Fruit fly (Drosophila melanogaster) whole organism, embryonic: Measurements from ENCODE around the gene CG6432.

Source experiments
- BEAF-32 ChIP-seq: fragments of 200-800 bp; sonication (Bioruptor generic); optimal IDR thresholded peaks from 3 replicates; lab custom pipeline; 2017; ENCODE audit warnings: missing biosample characterization, missing genetic modification characterization, mild to moderate bottlenecking, moderate library complexity, missing genetic modification reagents
- CG10543 ChIP-seq: fragments of 200-800 bp; sonication (Bioruptor generic); optimal IDR thresholded peaks from 3 replicates; lab custom pipeline; 2017; ENCODE audit warnings: missing biosample characterization, mild to moderate bottlenecking, missing genetic modification characterization, moderate library complexity
- CG10979 ChIP-seq: fragments of 200-800 bp; sonication (Bioruptor generic); optimal IDR thresholded peaks from 2 replicates; lab custom pipeline; 2018; ENCODE audit warnings: missing biosample characterization, mild to moderate bottlenecking, missing genetic modification characterization, moderate library complexity
- CG13424 ChIP-seq: fragments of 200-800 bp; sonication (Bioruptor generic); optimal IDR thresholded peaks from 2 replicates; lab custom pipeline; 2019; ENCODE audit warnings: missing biosample characterization, mild to moderate bottlenecking, missing genetic modification characterization, moderate library complexity
- CG13894 ChIP-seq: fragments of 200-800 bp; sonication (Bioruptor generic); optimal IDR thresholded peaks from 3 replicates; lab custom pipeline; 2018; ENCODE audit warnings: missing biosample characterization, mild to moderate bottlenecking, missing genetic modification characterization, moderate library complexity
- CG14441 ChIP-seq: fragments of 200-800 bp; sonication (Bioruptor generic); IDR thresholded peaks from 2 replicates; pipeline ENCODE4 v1.3.6; 2022; ENCODE audit warnings: missing biosample characterization, missing genetic modification characterization
- CG1792 ChIP-seq: fragments of 200-800 bp; sonication (Bioruptor generic); optimal IDR thresholded peaks from 2 replicates; lab custom pipeline; 2016; ENCODE audit warnings: missing biosample characterization, missing genetic modification characterization
- CG2875 ChIP-seq: fragments of 200-800 bp; sonication (Bioruptor generic); optimal IDR thresholded peaks from 2 replicates; lab custom pipeline; 2017; ENCODE audit warnings: missing biosample characterization, mild to moderate bottlenecking, missing genetic modification characterization, missing genetic modification reagents
- CG32772 ChIP-seq: fragments of 200-800 bp; sonication (Bioruptor generic); IDR thresholded peaks from 2 replicates; pipeline ENCODE4 v1.3.6; 2022; ENCODE audit warnings: missing biosample characterization, missing genetic modification characterization
- CG34422 ChIP-seq: fragments of 200-800 bp; sonication (Bioruptor generic); IDR thresholded peaks from 3 replicates; pipeline ENCODE4 v1.3.6; 2022; ENCODE audit warnings: missing biosample characterization, missing genetic modification characterization
- CG3726 ChIP-seq: fragments of 200-800 bp; sonication (Bioruptor generic); IDR thresholded peaks from 3 replicates; pipeline ENCODE4, ENCODE4 v1.3.6; 2022; ENCODE audit warnings: missing biosample characterization, missing genetic modification characterization
- CG4328 ChIP-seq: fragments of 200-800 bp; sonication (Bioruptor generic); optimal IDR thresholded peaks from 3 replicates; lab custom pipeline; 2017; ENCODE audit warnings: missing biosample characterization, missing genetic modification reagents, missing genetic modification characterization
- CG7357 ChIP-seq: fragments of 200-800 bp; sonication (Bioruptor generic); IDR thresholded peaks from 3 replicates; pipeline ENCODE4 v1.3.6; 2022; ENCODE audit warnings: missing biosample characterization, missing genetic modification characterization
- CG8281 ChIP-seq: fragments of 200-800 bp; sonication (Bioruptor generic); optimal IDR thresholded peaks from 2 replicates; lab custom pipeline; 2018; ENCODE audit warnings: missing biosample characterization, mild to moderate bottlenecking, missing genetic modification characterization, moderate library complexity
- CG8944 ChIP-seq: fragments of 200-800 bp; sonication (Bioruptor generic); optimal IDR thresholded peaks from 3 replicates; lab custom pipeline; 2016; ENCODE audit warnings: missing biosample characterization, missing genetic modification characterization
- CG9215 ChIP-seq: fragments of 200-800 bp; sonication (Bioruptor generic); IDR thresholded peaks from 2 replicates; pipeline ENCODE4 v1.3.6; 2022; ENCODE audit warnings: missing biosample characterization, missing genetic modification characterization
- CG9817 ChIP-seq: fragments of 200-800 bp; sonication (Bioruptor generic); optimal IDR thresholded peaks from 2 replicates; lab custom pipeline; 2018; ENCODE audit warnings: missing biosample characterization, mild to moderate bottlenecking, missing genetic modification characterization, moderate library complexity
- E2f1 ChIP-seq: fragments of 200-800 bp; sonication (Bioruptor generic); IDR thresholded peaks from 2 replicates; pipeline ENCODE4 v1.3.6; 2022; ENCODE audit warnings: missing biosample characterization, missing genetic modification characterization
- Ets65A ChIP-seq: fragments of 200-800 bp; sonication (Bioruptor generic); peaks from one replicate; lab custom pipeline; 2016; ENCODE audit warnings: missing biosample characterization, missing genetic modification characterization
- Fer1 ChIP-seq: fragments of 200-800 bp; sonication (Bioruptor generic); optimal IDR thresholded peaks from 2 replicates; lab custom pipeline; 2017; ENCODE audit warnings: missing biosample characterization, mild to moderate bottlenecking, missing genetic modification characterization
- Gug ChIP-seq: fragments of 200-800 bp; sonication (Bioruptor generic); IDR thresholded peaks from 4 replicates; pipeline ENCODE4 v1.3.6; 2022; ENCODE audit warnings: missing biosample characterization, missing genetic modification characterization
- H2.0 ChIP-seq: fragments of 200-800 bp; sonication (Bioruptor generic); IDR thresholded peaks from 2 replicates; pipeline ENCODE4 v1.3.6; 2022; ENCODE audit warnings: missing biosample characterization, missing genetic modification characterization
- HLH3B ChIP-seq: fragments of 200-800 bp; sonication (Bioruptor generic); IDR thresholded peaks from 2 replicates; pipeline ENCODE4 v1.3.6; 2022; ENCODE audit warnings: missing biosample characterization, missing genetic modification characterization
- Med ChIP-seq: fragments of 200-800 bp; sonication (Bioruptor generic); peaks from one replicate; lab custom pipeline; 2016; ENCODE audit warnings: missing biosample characterization, missing genetic modification characterization, mild to moderate bottlenecking, inconsistent platforms, moderate library complexity
- Ravus ChIP-seq: fragments of 200-800 bp; sonication (Bioruptor generic); IDR thresholded peaks from 2 replicates; pipeline ENCODE4 v1.3.6; 2022; ENCODE audit warnings: missing biosample characterization, missing genetic modification characterization
- Spps ChIP-seq: fragments of 200-800 bp; sonication (Bioruptor generic); optimal IDR thresholded peaks from 2 replicates; lab custom pipeline; 2018; ENCODE audit warnings: missing biosample characterization, mild to moderate bottlenecking, missing genetic modification characterization
- Taf1 ChIP-seq: fragments of 200-800 bp; sonication (Bioruptor generic); IDR thresholded peaks from 2 replicates; pipeline ENCODE4 v1.3.6; 2022; ENCODE audit warnings: missing biosample characterization, missing genetic modification characterization
- Vsx1 ChIP-seq: fragments of 200-800 bp; sonication (Bioruptor generic); optimal IDR thresholded peaks from 2 replicates; lab custom pipeline; 2017; ENCODE audit warnings: missing biosample characterization, mild to moderate bottlenecking, missing genetic modification characterization, missing genetic modification reagents
- YL-1 ChIP-seq: fragments of 200-800 bp; sonication (Bioruptor generic); optimal IDR thresholded peaks from 3 replicates; lab custom pipeline; 2017; ENCODE audit warnings: missing biosample characterization, mild to moderate bottlenecking, missing genetic modification characterization
- br ChIP-seq: fragments of >200 bp; optimal IDR thresholded peaks from 2 replicates; lab custom pipeline; 2017
- fd64A ChIP-seq: fragments of 200-800 bp; sonication (Bioruptor generic); optimal IDR thresholded peaks from 3 replicates; lab custom pipeline; 2018; ENCODE audit warnings: missing biosample characterization, mild to moderate bottlenecking, missing genetic modification characterization
- fd96Cb ChIP-seq: fragments of 200-800 bp; sonication (Bioruptor generic); optimal IDR thresholded peaks from 2 replicates; lab custom pipeline; 2018; ENCODE audit warnings: missing biosample characterization, mild to moderate bottlenecking, missing genetic modification characterization, moderate library complexity
- grn ChIP-seq: fragments of 200-800 bp; sonication (Bioruptor generic); optimal IDR thresholded peaks from 3 replicates; lab custom pipeline; 2017; ENCODE audit warnings: missing biosample characterization, missing genetic modification characterization
- gro ChIP-seq: fragments of 200-800 bp; sonication (Bioruptor generic); optimal IDR thresholded peaks from 2 replicates; lab custom pipeline; 2016; ENCODE audit warnings: missing biosample characterization, missing genetic modification characterization
- hb ChIP-seq: fragments of 200-800 bp; sonication (Bioruptor generic); IDR thresholded peaks from 3 replicates; pipeline ENCODE4 v1.3.6; 2022; ENCODE audit warnings: missing biosample characterization, missing genetic modification characterization; ENCODE audit not compliant: partially characterized antibody
- hth ChIP-seq: fragments of >200 bp; optimal IDR thresholded peaks from 2 replicates; lab custom pipeline; 2017; ENCODE audit warnings: inconsistent platforms
- kah ChIP-seq: fragments of 200-800 bp; sonication (Bioruptor generic); optimal IDR thresholded peaks from 2 replicates; lab custom pipeline; 2018; ENCODE audit warnings: missing biosample characterization, mild to moderate bottlenecking, missing genetic modification characterization
- lilli ChIP-seq: fragments of 200-800 bp; sonication (Bioruptor generic); optimal IDR thresholded peaks from 3 replicates; lab custom pipeline; 2016; ENCODE audit warnings: missing biosample characterization, missing genetic modification characterization
- maf-S ChIP-seq: fragments of 200-800 bp; sonication (Bioruptor generic); optimal IDR thresholded peaks from 2 replicates; lab custom pipeline; 2016; ENCODE audit warnings: missing biosample characterization, missing genetic modification characterization
- nom ChIP-seq: fragments of 200-800 bp; sonication (Bioruptor generic); optimal IDR thresholded peaks from 2 replicates; lab custom pipeline; 2017; ENCODE audit warnings: missing biosample characterization, missing genetic modification characterization, mild to moderate bottlenecking, moderate library complexity, missing genetic modification reagents
- ranshi ChIP-seq: fragments of 200-800 bp; sonication (Bioruptor generic); IDR thresholded peaks from 2 replicates; pipeline ENCODE4 v1.3.6; 2022; ENCODE audit warnings: missing biosample characterization, missing genetic modification characterization
- row ChIP-seq: fragments of 200-800 bp; sonication (Bioruptor generic); IDR thresholded peaks from 3 replicates; pipeline ENCODE4 v1.3.6; 2022; ENCODE audit warnings: missing biosample characterization, missing genetic modification characterization
- sens ChIP-seq: fragments of 200-800 bp; sonication (Bioruptor generic); peaks from one replicate; lab custom pipeline; 2016; ENCODE audit warnings: missing biosample characterization, missing genetic modification characterization
- seq ChIP-seq: fragments of 200-800 bp; sonication (Bioruptor generic); IDR thresholded peaks from 2 replicates; pipeline ENCODE4 v1.3.6; 2022; ENCODE audit warnings: missing biosample characterization, missing genetic modification characterization
- shn ChIP-seq: fragments of 200-800 bp; sonication (Bioruptor generic); optimal IDR thresholded peaks from 3 replicates; lab custom pipeline; 2016; ENCODE audit warnings: missing biosample characterization, missing genetic modification characterization
- tin ChIP-seq: fragments of 200-800 bp; sonication (Bioruptor generic); optimal IDR thresholded peaks from 3 replicates; lab custom pipeline; 2016; ENCODE audit warnings: missing biosample characterization, missing genetic modification characterization
- tll ChIP-seq, 2 experiments: fragments of 200-800 bp in 1 of 2; fragments of >200 bp in 1 of 2; sonication (Bioruptor generic) in 1 of 2; optimal IDR thresholded peaks; 2 replicates each; lab custom pipeline; 2017 to 2019; ENCODE audit warnings: missing biosample characterization in 2 of 2, missing genetic modification characterization in 2 of 2, mild to moderate bottlenecking in 1 of 2, moderate library complexity in 1 of 2
- unc-4 ChIP-seq: fragments of 200-800 bp; sonication (Bioruptor generic); IDR thresholded peaks from 2 replicates; pipeline ENCODE4 v1.3.6; 2022; ENCODE audit warnings: missing biosample characterization, missing genetic modification characterization; ENCODE audit not compliant: partially characterized antibody
- vnd ChIP-seq: fragments of 200-800 bp; sonication (Bioruptor generic); IDR thresholded peaks from 3 replicates; pipeline ENCODE4 v1.3.6; 2022; ENCODE audit warnings: missing biosample characterization, missing genetic modification characterization; ENCODE audit not compliant: partially characterized antibody
- vvl ChIP-seq: fragments of 200-800 bp; sonication (Bioruptor generic); IDR thresholded peaks from 2 replicates; pipeline ENCODE4 v1.3.6; 2022; ENCODE audit warnings: missing biosample characterization, missing genetic modification characterization
- zf30C ChIP-seq: fragments of 200-800 bp; sonication (Bioruptor generic); optimal IDR thresholded peaks from 3 replicates; lab custom pipeline; 2018; ENCODE audit warnings: missing biosample characterization, mild to moderate bottlenecking, missing genetic modification characterization

The CG6432 gene

DNA sequence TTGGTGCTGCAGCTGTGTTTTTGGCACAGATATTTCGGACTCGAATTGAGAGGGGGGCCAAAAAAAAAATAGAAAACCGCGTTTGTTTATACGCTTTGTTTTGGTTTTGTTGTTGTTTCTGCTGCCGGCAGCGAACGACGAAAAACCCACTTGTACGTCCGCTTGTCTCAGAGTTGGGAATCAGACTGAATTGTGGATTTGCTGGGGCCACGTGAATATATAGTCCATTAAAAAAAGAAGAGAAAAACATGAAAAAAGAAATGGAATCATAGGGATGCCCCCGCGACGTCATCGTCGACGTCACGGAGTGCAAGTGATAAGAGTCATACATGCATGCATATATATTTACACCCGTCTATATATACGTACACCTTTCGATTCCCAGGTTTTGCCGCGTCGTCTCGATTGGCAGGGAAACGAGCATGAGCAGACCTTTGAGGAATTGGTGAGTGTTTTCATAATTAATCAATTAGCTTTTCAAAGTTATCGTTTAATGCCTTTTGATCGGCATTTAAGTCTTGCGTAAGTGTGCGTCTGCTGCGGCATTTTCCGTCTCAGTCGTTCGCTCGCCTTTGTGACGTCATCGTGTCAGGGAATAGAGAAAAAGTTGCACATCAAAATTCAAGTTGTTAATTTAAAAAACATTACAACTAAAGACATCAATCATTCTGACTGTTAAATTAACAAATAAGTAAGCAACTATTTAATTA is 16.9 kb upstream of the CG6432 start:
- no peak for TF ChIP-seq CG8944 (GFP tag; lab: Kevin White, UChicago)
- TF ChIP-seq Spps (tag; lab: Kevin White, UChicago) = no peak
- TF ChIP-seq br (lab: Kevin White, UChicago) = no peak
- no peak for TF ChIP-seq lilli (GFP tag; lab: Kevin White, UChicago)
- TF ChIP-seq ranshi (GFP tag; lab: Robert Waterston, UW) = no peak
- 0 out of 3 replicates have a peak, but pooled peaks have one; percentile 59 for TF ChIP-seq CG34422 (GFP tag; lab: Robert Waterston, UW)
- TF ChIP-seq Ets65A = no peak
- TF ChIP-seq YL-1 = no peak
- peak; percentile 54 for TF ChIP-seq nom (GFP tag; lab: Kevin White, UChicago)
- no peak for TF ChIP-seq tll (GFP tag; optimal IDR thresholded peaks at IDR 0.05; lab: Kevin White, UChicago)
- no peak for TF ChIP-seq CG13424 (tag; lab: Kevin White, UChicago)
- no peak for TF ChIP-seq Ravus (GFP tag; lab: Robert Waterston, UW)
- TF ChIP-seq CG9817 (tag; lab: Kevin White, UChicago) = no peak
- no peak for TF ChIP-seq CG13894 (tag; lab: Kevin White, UChicago)
- no peak for TF ChIP-seq maf-S
- TF ChIP-seq CG4328 = no peak
- no peak for TF ChIP-seq CG7357 (GFP tag; lab: Robert Waterston, UW)
- TF ChIP-seq Gug (GFP tag; lab: Robert Waterston, UW) = no peak
- no peak for TF ChIP-seq CG2875 (GFP tag; lab: Kevin White, UChicago)
- no peak for TF ChIP-seq hb (GFP tag; lab: Robert Waterston, UW)
- TF ChIP-seq CG14441 = no peak
- no peak for TF ChIP-seq tin (GFP tag; lab: Kevin White, UChicago)
- TF ChIP-seq fd64A (GFP tag; lab: Kevin White, UChicago) = no peak
- peak; percentile 9 for TF ChIP-seq shn
- no peak for TF ChIP-seq vvl
- TF ChIP-seq zf30C (GFP tag; lab: Kevin White, UChicago) = no peak
- TF ChIP-seq BEAF-32 (GFP tag; lab: Kevin White, UChicago) = no peak
- TF ChIP-seq kah (GFP tag; lab: Kevin White, UChicago) = peak; percentile 12
- TF ChIP-seq Taf1 = no peak
- TF ChIP-seq E2f1 (GFP tag; lab: Robert Waterston, UW) = no peak
- no peak for TF ChIP-seq H2.0 (GFP tag; lab: Robert Waterston, UW)
- TF ChIP-seq vnd (GFP tag; lab: Robert Waterston, UW) = no peak
- TF ChIP-seq Fer1 (GFP tag; lab: Kevin White, UChicago) = no peak
- TF ChIP-seq sens (GFP tag; lab: Kevin White, UChicago) = peak; percentile 21
- no peak for TF ChIP-seq CG3726 (GFP tag; lab: Robert Waterston, UW)
- TF ChIP-seq gro (GFP tag; lab: Kevin White, UChicago) = peak; percentile 18
- TF ChIP-seq row (GFP tag; lab: Robert Waterston, UW) = no peak
- peak; percentile 3 for TF ChIP-seq fd96Cb
- TF ChIP-seq seq (GFP tag; lab: Robert Waterston, UW) = no peak
- no peak for TF ChIP-seq CG10979 (tag; lab: Kevin White, UChicago)
- TF ChIP-seq Vsx1 (GFP tag; lab: Kevin White, UChicago) = no peak
- TF ChIP-seq CG10543 (GFP tag; lab: Kevin White, UChicago) = no peak
- no peak for TF ChIP-seq CG9215
- TF ChIP-seq CG1792 (GFP tag; lab: Kevin White, UChicago) = no peak
- peak; percentile 35 for TF ChIP-seq Med (GFP tag; lab: Kevin White, UChicago)
- peak; percentile 38; the same call in 1 of the 2 replicates for TF ChIP-seq CG32772 (GFP tag; lab: Robert Waterston, UW)
- TF ChIP-seq grn (GFP tag; lab: Kevin White, UChicago) = no peak
- no peak for TF ChIP-seq hth (lab: Kevin White, UChicago)
- no peak for TF ChIP-seq CG8281 (tag; lab: Kevin White, UChicago)
- no peak for TF ChIP-seq HLH3B (GFP tag; lab: Robert Waterston, UW)
- no peak for TF ChIP-seq unc-4
